Worm (Caenorhabditis elegans) whole organism, L3 larva: ENCODE measurements around the gene R11G10.3.

Experiments used
- ZK546.5 ChIP-seq: sonication (generic microtip); optimal IDR thresholded peaks from 2 replicates; lab custom pipeline; 2017; ENCODE audit warnings: missing biosample characterization, missing genetic modification characterization
- aly-2 ChIP-seq: fragments of 150-350 bp; optimal IDR thresholded peaks from 2 replicates; lab custom pipeline; 2014; ENCODE audit warnings: missing biosample characterization, missing genetic modification characterization
- ama-1 ChIP-seq: fragments of 150-350 bp; optimal IDR thresholded peaks from 2 replicates; lab custom pipeline; 2018
- ceh-28 ChIP-seq: fragments of 150-350 bp; optimal IDR thresholded peaks from 2 replicates; lab custom pipeline; 2014; ENCODE audit warnings: missing biosample characterization, missing genetic modification reagents, missing genetic modification characterization
- ceh-82 ChIP-seq: fragments of 150-350 bp; optimal IDR thresholded peaks from 2 replicates; lab custom pipeline; 2014; ENCODE audit warnings: missing biosample characterization, missing genetic modification characterization
- ceh-9 ChIP-seq: sonication (generic microtip); optimal IDR thresholded peaks from 2 replicates; lab custom pipeline; 2018; ENCODE audit warnings: missing biosample characterization, missing genetic modification characterization
- daf-12 ChIP-seq: fragments of 150-350 bp; optimal IDR thresholded peaks from 2 replicates; lab custom pipeline; 2014; ENCODE audit warnings: missing biosample characterization, missing genetic modification reagents, missing genetic modification characterization
- egl-27 ChIP-seq: sonication (generic microtip); optimal IDR thresholded peaks from 4 replicates; lab custom pipeline; 2017; ENCODE audit warnings: missing biosample characterization, missing genetic modification reagents, missing genetic modification characterization
- egl-5 ChIP-seq: fragments of 150-350 bp; optimal IDR thresholded peaks from 2 replicates; lab custom pipeline; 2017; ENCODE audit warnings: missing biosample characterization, missing genetic modification reagents, missing genetic modification characterization, inconsistent platforms
- elt-1 ChIP-seq: fragments of 150-350 bp; optimal IDR thresholded peaks from 2 replicates; lab custom pipeline; 2014; ENCODE audit warnings: missing biosample characterization, missing genetic modification characterization
- elt-2 ChIP-seq: sonication (generic microtip); optimal IDR thresholded peaks from 2 replicates; lab custom pipeline; 2016; ENCODE audit warnings: missing genetic modification reagents, mild to moderate bottlenecking, missing genetic modification characterization, missing compliant biosample characterization
- elt-3 ChIP-seq, 3 experiments: fragments of 150-350 bp in 1 of 3; sonication (generic microtip) in 2 of 3; optimal IDR thresholded peaks; 2 replicates in 2 of 3; 4 replicates in 1 of 3; lab custom pipeline; 2014 to 2017; ENCODE audit warnings: missing biosample characterization in 3 of 3, missing genetic modification characterization in 3 of 3
- eor-1 ChIP-seq, 2 experiments: fragments of 150-350 bp; optimal IDR thresholded peaks; 2 replicates each; lab custom pipeline; 2014 to 2018; ENCODE audit warnings: missing biosample characterization in 2 of 2, missing genetic modification characterization in 2 of 2
- fkh-10 ChIP-seq: sonication (generic microtip); optimal IDR thresholded peaks from 2 replicates; lab custom pipeline; 2017; ENCODE audit warnings: missing biosample characterization, missing genetic modification reagents, missing genetic modification characterization
- fkh-2 ChIP-seq: fragments of 150-350 bp; optimal IDR thresholded peaks from 2 replicates; lab custom pipeline; 2014; ENCODE audit warnings: missing biosample characterization, missing genetic modification reagents, missing genetic modification characterization
- fos-1 ChIP-seq: fragments of 150-350 bp; optimal IDR thresholded peaks from 2 replicates; lab custom pipeline; 2014; ENCODE audit warnings: missing biosample characterization, missing genetic modification characterization
- hmg-11 ChIP-seq: sonication (generic microtip); optimal IDR thresholded peaks from 2 replicates; lab custom pipeline; 2016; ENCODE audit warnings: missing genetic modification characterization, missing compliant biosample characterization
- jun-1 ChIP-seq: fragments of 150-350 bp; optimal IDR thresholded peaks from 2 replicates; lab custom pipeline; 2014; ENCODE audit warnings: missing biosample characterization, missing genetic modification reagents, missing genetic modification characterization
- lin-15B ChIP-seq: fragments of 150-350 bp; optimal IDR thresholded peaks from 2 replicates; lab custom pipeline; 2014; ENCODE audit warnings: missing biosample characterization, missing genetic modification characterization
- lin-39 ChIP-seq: fragments of 150-350 bp; optimal IDR thresholded peaks from 2 replicates; lab custom pipeline; 2018; ENCODE audit warnings: missing biosample characterization, missing genetic modification reagents, missing genetic modification characterization
- lsy-12 ChIP-seq: sonication (generic microtip); optimal IDR thresholded peaks from 2 replicates; lab custom pipeline; 2016; ENCODE audit warnings: mild to moderate bottlenecking, missing genetic modification characterization, missing compliant biosample characterization
- mdl-1 ChIP-seq: fragments of 150-350 bp; optimal IDR thresholded peaks from 2 replicates; lab custom pipeline; 2014; ENCODE audit warnings: missing biosample characterization, missing genetic modification characterization
- mml-1 ChIP-seq: fragments of 150-350 bp; sonication (generic microtip); optimal IDR thresholded peaks from 3 replicates; lab custom pipeline; 2014; ENCODE audit warnings: missing biosample characterization, missing genetic modification characterization
- nfya-1 ChIP-seq: sonication (generic microtip); optimal IDR thresholded peaks from 2 replicates; lab custom pipeline; 2017; ENCODE audit warnings: missing genetic modification characterization, mild to moderate bottlenecking, missing compliant biosample characterization, antibody characterized with exemption, moderate library complexity; ENCODE audit not compliant: insufficient read depth
- nhr-11 ChIP-seq: fragments of 150-350 bp; optimal IDR thresholded peaks from 2 replicates; lab custom pipeline; 2014; ENCODE audit warnings: missing biosample characterization, missing genetic modification characterization
- nhr-12 ChIP-seq: fragments of 150-350 bp; optimal IDR thresholded peaks from 2 replicates; lab custom pipeline; 2014; ENCODE audit warnings: missing biosample characterization, missing genetic modification characterization
- nhr-23 ChIP-seq: fragments of 150-350 bp; optimal IDR thresholded peaks from 2 replicates; lab custom pipeline; 2014; ENCODE audit warnings: missing biosample characterization, missing genetic modification reagents, missing genetic modification characterization
- nhr-237 ChIP-seq: fragments of 150-350 bp; optimal IDR thresholded peaks from 2 replicates; lab custom pipeline; 2014; ENCODE audit warnings: missing biosample characterization, missing genetic modification characterization
- nhr-25 ChIP-seq: sonication (generic microtip); optimal IDR thresholded peaks from 2 replicates; lab custom pipeline; 2017; ENCODE audit warnings: missing biosample characterization, missing genetic modification characterization
- nhr-28 ChIP-seq: fragments of 150-350 bp; optimal IDR thresholded peaks from 2 replicates; lab custom pipeline; 2014; ENCODE audit warnings: missing biosample characterization, missing genetic modification characterization
- nhr-43 ChIP-seq: sonication (generic microtip); optimal IDR thresholded peaks from 2 replicates; lab custom pipeline; 2016; ENCODE audit warnings: mild to moderate bottlenecking, missing genetic modification characterization, missing compliant biosample characterization; ENCODE audit not compliant: poor library complexity, severe bottlenecking
- nhr-67 ChIP-seq: fragments of 150-350 bp; optimal IDR thresholded peaks from 2 replicates; lab custom pipeline; 2014; ENCODE audit warnings: missing biosample characterization, missing genetic modification characterization
- nhr-76 ChIP-seq: fragments of 150-350 bp; sonication (generic microtip); optimal IDR thresholded peaks from 5 replicates; lab custom pipeline; 2014; ENCODE audit warnings: missing biosample characterization, missing genetic modification characterization
- nhr-77 ChIP-seq: fragments of 150-350 bp; optimal IDR thresholded peaks from 2 replicates; lab custom pipeline; 2014; ENCODE audit warnings: missing biosample characterization, missing genetic modification characterization
- pha-4 ChIP-seq: fragments of 150-350 bp; optimal IDR thresholded peaks from 2 replicates; lab custom pipeline; 2014; ENCODE audit warnings: missing biosample characterization, missing genetic modification reagents, missing genetic modification characterization
- pqm-1 ChIP-seq: fragments of 150-350 bp; optimal IDR thresholded peaks from 2 replicates; lab custom pipeline; 2017; ENCODE audit warnings: missing biosample characterization, missing genetic modification characterization, inconsistent platforms
- sea-2 ChIP-seq: fragments of 150-350 bp; sonication (generic microtip); optimal IDR thresholded peaks from 4 replicates; lab custom pipeline; 2014; ENCODE audit warnings: missing biosample characterization, missing genetic modification reagents, missing genetic modification characterization
- skn-1 ChIP-seq: fragments of 150-350 bp; optimal IDR thresholded peaks from 2 replicates; lab custom pipeline; 2014; ENCODE audit warnings: missing biosample characterization, missing genetic modification characterization
- snpc-4 ChIP-seq: fragments of 150-350 bp; optimal IDR thresholded peaks from 2 replicates; lab custom pipeline; 2014; ENCODE audit warnings: missing biosample characterization, missing genetic modification characterization
- tbx-2 ChIP-seq: sonication (generic microtip); optimal IDR thresholded peaks from 2 replicates; lab custom pipeline; 2016; ENCODE audit warnings: mild to moderate bottlenecking, missing genetic modification characterization, missing compliant biosample characterization
- unc-39 ChIP-seq: sonication (generic microtip); optimal IDR thresholded peaks from 4 replicates; lab custom pipeline; 2017; ENCODE audit warnings: missing biosample characterization, missing genetic modification characterization
- unc-62 ChIP-seq: fragments of 150-350 bp; sonication (generic microtip); optimal IDR thresholded peaks from 4 replicates; lab custom pipeline; 2014; ENCODE audit warnings: missing biosample characterization, missing genetic modification reagents, missing genetic modification characterization
- zag-1 ChIP-seq: fragments of 150-350 bp; optimal IDR thresholded peaks from 2 replicates; lab custom pipeline; 2014; ENCODE audit warnings: missing biosample characterization, missing genetic modification characterization
- ztf-11 ChIP-seq: fragments of 150-350 bp; optimal IDR thresholded peaks from 2 replicates; lab custom pipeline; 2014; ENCODE audit warnings: missing biosample characterization, missing genetic modification characterization
- ztf-4 ChIP-seq: fragments of 150-350 bp; optimal IDR thresholded peaks from 2 replicates; lab custom pipeline; 2014; ENCODE audit warnings: missing biosample characterization, missing genetic modification characterization

R11G10.3 gene

ce11 chrV:13488297-13488803 is 34.9 kb upstream of the R11G10.3 start:
- TF ChIP-seq ama-1 (lab: Kevin White, UChicago) (no peak), elt-3 (tag; optimal IDR thresholded peaks at IDR 0.05; lab: Kevin White, UChicago) (peak in 1 of 3 experiments; percentile 30)

- TF ChIP-seq daf-12 (tag; lab: Kevin White, UChicago) = no peak
- TF ChIP-seq nhr-67 (tag; lab: Kevin White, UChicago) = no peak
- no peak for TF ChIP-seq ztf-11
- no peak for TF ChIP-seq nhr-11
- peak; percentile 39 for TF ChIP-seq nhr-23 (tag; lab: Kevin White, UChicago)
- no peak for TF ChIP-seq nhr-12 (tag; lab: Kevin White, UChicago)
- no peak for TF ChIP-seq ceh-28 (tag; lab: Kevin White, UChicago)
- no peak for TF ChIP-seq nhr-28
- TF ChIP-seq elt-1 (tag; lab: Kevin White, UChicago) = peak; percentile 90
- TF ChIP-seq ceh-82 (tag; lab: Kevin White, UChicago) = no peak
- TF ChIP-seq aly-2 (tag; lab: Kevin White, UChicago) = no peak
- no peak for TF ChIP-seq nfya-1
- TF ChIP-seq elt-2 (tag; lab: Kevin White, UChicago) = no peak
- TF ChIP-seq lsy-12 (tag; lab: Kevin White, UChicago) = no peak
- no peak for TF ChIP-seq tbx-2 (tag; lab: Kevin White, UChicago)
- no peak for TF ChIP-seq egl-5
- TF ChIP-seq ztf-4 = no peak
- no peak for TF ChIP-seq unc-62
- TF ChIP-seq egl-27 (tag; lab: Kevin White, UChicago) = no peak
- TF ChIP-seq nhr-237 (tag; lab: Kevin White, UChicago) = no peak
- peak; percentile 2 for TF ChIP-seq nhr-43
- TF ChIP-seq ZK546.5 (tag; lab: Kevin White, UChicago) = no peak
- TF ChIP-seq nhr-25 (tag; lab: Kevin White, UChicago) = peak; percentile 69
- TF ChIP-seq skn-1 = no peak
- no peak for TF ChIP-seq mml-1 (tag; lab: Kevin White, UChicago)
- no peak for TF ChIP-seq elt-3 (tag; optimal IDR thresholded peaks at IDR 0.05; lab: Kevin White, UChicago)
- no peak for TF ChIP-seq eor-1 (tag; optimal IDR thresholded peaks at IDR 0.05; lab: Kevin White, UChicago)
- no peak for TF ChIP-seq pha-4 (tag; lab: Kevin White, UChicago)
Measured at ce11 chrV:13489830-13490229, 33.5 kb upstream of the R11G10.3 start, which contains the start of gene T10G3.3. TSS of gene T10G3.3 (minus strand) at chrV:13490199.

- TF ChIP-seq unc-39 (tag; lab: Kevin White, UChicago) (no peak), elt-1 (tag; lab: Kevin White, UChicago) (no peak), hmg-11 (peak; percentile 74), nhr-23 (tag; lab: Kevin White, UChicago) (peak; percentile 86), nhr-237 (tag; lab: Kevin White, UChicago) (no peak), egl-27 (tag; lab: Kevin White, UChicago) (no peak), elt-3 (tag; optimal IDR thresholded peaks at IDR 0.05; lab: Kevin White, UChicago) (no peak), nhr-25 (tag; lab: Kevin White, UChicago) (peak; percentile 73), pqm-1 (tag; lab: Kevin White, UChicago) (no peak), lsy-12 (tag; lab: Kevin White, UChicago) (no peak), jun-1 (no peak), aly-2 (tag; lab: Kevin White, UChicago) (no peak), daf-12 (tag; lab: Kevin White, UChicago) (no peak), pha-4 (tag; lab: Kevin White, UChicago) (peak; percentile 92), mml-1 (tag; lab: Kevin White, UChicago) (no peak), fkh-10 (GFP tag; lab: Kevin White, UChicago) (no peak), skn-1 (no peak), tbx-2 (tag; lab: Kevin White, UChicago) (no peak), lin-15B (tag; lab: Kevin White, UChicago) (peak; percentile 77), nhr-43 (peak; percentile 74), elt-2 (tag; lab: Kevin White, UChicago) (peak; percentile 14), lin-39 (tag; lab: Kevin White, UChicago) (peak; percentile 8), nhr-76 (tag; lab: Kevin White, UChicago) (no peak), nhr-77 (no peak), ZK546.5 (tag; lab: Kevin White, UChicago) (no peak), eor-1 (tag; optimal IDR thresholded peaks at IDR 0.05; lab: Kevin White, UChicago) (no peak), nhr-12 (tag; lab: Kevin White, UChicago) (no peak), egl-5 (peak; percentile 60), nfya-1 (peak; percentile 69), ama-1 (lab: Kevin White, UChicago) (peak; percentile 19), fkh-2 (no peak), ceh-28 (tag; lab: Kevin White, UChicago) (peak; percentile 40), nhr-67 (tag; lab: Kevin White, UChicago) (no peak), ztf-11 (no peak), fos-1 (tag; lab: Kevin White, UChicago) (no peak), ztf-4 (no peak), unc-62 (no peak), nhr-11 (no peak), sea-2 (no peak), zag-1 (tag; lab: Kevin White, UChicago) (no peak), mdl-1 (tag; lab: Kevin White, UChicago) (no peak), snpc-4 (peak; percentile 79), ceh-9 (no peak), ceh-82 (tag; lab: Kevin White, UChicago) (no peak)
Measured at ce11 chrV:13497322-13497847, 25.9 kb upstream of the R11G10.3 start, which contains the start of the genes eea-1 and gut-2. TSS of gene eea-1 (minus strand) at chrV:13497372. TSS of gene gut-2 (plus strand) at chrV:13497690.
